Fruit fly (Drosophila melanogaster) Kc167 (cell line): Measurements from ENCODE around the gene NfI.

ENCODE experiments used
- Myc ChIP-seq: fragments of >200 bp; optimal IDR thresholded peaks from 2 replicates; lab custom pipeline; 2017; ENCODE audit warnings: missing external identifiers
- Sin3A ChIP-seq: fragments of >200 bp; optimal IDR thresholded peaks from 2 replicates; lab custom pipeline; 2018; ENCODE audit warnings: missing external identifiers
- h ChIP-seq: fragments of >200 bp; optimal IDR thresholded peaks from 3 replicates; lab custom pipeline; 2018; ENCODE audit warnings: missing external identifiers
- insv ChIP-seq: fragments of >200 bp; optimal IDR thresholded peaks from 3 replicates; lab custom pipeline; 2018; ENCODE audit warnings: missing external identifiers
- psq ChIP-seq: fragments of >200 bp; optimal IDR thresholded peaks from 2 replicates; lab custom pipeline; 2017; ENCODE audit warnings: missing external identifiers
- ttk ChIP-seq: sonication (Bioruptor generic); optimal IDR thresholded peaks from 2 replicates; lab custom pipeline; 2017; ENCODE audit warnings: missing external identifiers

- TF ChIP-seq h (lab: Kevin White, UChicago) (no peak), psq (lab: Kevin White, UChicago) (no peak), ttk (lab: Kevin White, UChicago) (no peak), Sin3A (lab: Kevin White, UChicago) (no peak), Myc (lab: Kevin White, UChicago) (no peak), insv (lab: Kevin White, UChicago) (no peak)
Observed at dm6 chr4:276325-276724, at the start of gene NfI.
